Worm (Caenorhabditis elegans) whole organism, L1 larva: ENCODE data around the gene ZC376.8.

Experiments used
- aha-1 ChIP-seq: fragments of 150-350 bp; optimal IDR thresholded peaks from 2 replicates; lab custom pipeline; 2014; ENCODE audit warnings: missing biosample characterization, missing genetic modification characterization
- alr-1 ChIP-seq: fragments of 200-800 bp; sonication (Bioruptor generic); optimal IDR thresholded peaks from 2 replicates; lab custom pipeline; 2018; ENCODE audit warnings: borderline replicate concordance, mild to moderate bottlenecking, missing genetic modification characterization, missing compliant biosample characterization
- aly-2 ChIP-seq: fragments of 150-350 bp; optimal IDR thresholded peaks from 2 replicates; lab custom pipeline; 2014; ENCODE audit warnings: missing biosample characterization, missing genetic modification characterization
- ceh-90 ChIP-seq: sonication (generic microtip); optimal IDR thresholded peaks from 2 replicates; lab custom pipeline; 2016; ENCODE audit warnings: missing genetic modification characterization, missing compliant biosample characterization
- dpl-1 ChIP-seq, 3 experiments: fragments of 150-350 bp in 2 of 3; sonication (generic microtip) in 1 of 3; optimal IDR thresholded peaks; 2 replicates each; lab custom pipeline; 2014 to 2017; ENCODE audit warnings: missing biosample characterization in 3 of 3, missing genetic modification characterization in 3 of 3, missing genetic modification reagents in 3 of 3
- efl-1 ChIP-seq, 4 experiments: fragments of 150-350 bp; optimal IDR thresholded peaks in 3 of 4; peaks in 1 of 4; 1 replicate in 1 of 4; 2 replicates in 3 of 4; lab custom pipeline; 2014; ENCODE audit warnings: missing biosample characterization in 2 of 4, missing genetic modification characterization in 2 of 4, missing genetic modification reagents in 2 of 4
- efl-3 ChIP-seq: fragments of 200-800 bp; sonication (Bioruptor generic); optimal IDR thresholded peaks from 2 replicates; lab custom pipeline; 2018; ENCODE audit warnings: mild to moderate bottlenecking, missing genetic modification characterization, missing compliant biosample characterization
- egl-27 ChIP-seq, 2 experiments: fragments of 150-350 bp in 1 of 2; sonication (generic microtip); optimal IDR thresholded peaks; 3 replicates each; lab custom pipeline; 2017 to 2018; ENCODE audit warnings: missing biosample characterization in 2 of 2, missing genetic modification characterization in 2 of 2, missing genetic modification reagents in 2 of 2
- elt-2 ChIP-seq: sonication (generic microtip); optimal IDR thresholded peaks from 2 replicates; lab custom pipeline; 2016; ENCODE audit warnings: missing genetic modification characterization, mild to moderate bottlenecking, inconsistent platforms, missing compliant biosample characterization, missing genetic modification reagents
- ets-5 ChIP-seq: fragments of 200-800 bp; sonication (Bioruptor generic); IDR thresholded peaks from 2 replicates; pipeline ENCODE4 v1.3.6; 2022; ENCODE audit warnings: missing genetic modification characterization, missing compliant biosample characterization
- fkh-10 ChIP-seq: sonication (generic microtip); optimal IDR thresholded peaks from 2 replicates; lab custom pipeline; 2017; ENCODE audit warnings: missing biosample characterization, missing genetic modification reagents, missing genetic modification characterization
- fos-1 ChIP-seq: fragments of 150-350 bp; optimal IDR thresholded peaks from 2 replicates; lab custom pipeline; 2014; ENCODE audit warnings: missing biosample characterization, missing genetic modification characterization
- grh-1 ChIP-seq: fragments of 200-800 bp; sonication (Bioruptor generic); IDR thresholded peaks from 2 replicates; pipeline ENCODE4 v1.3.6; 2022; ENCODE audit warnings: missing genetic modification reagents, missing genetic modification characterization, missing compliant biosample characterization
- hlh-17 ChIP-seq: fragments of 200-800 bp; sonication (Bioruptor generic); optimal IDR thresholded peaks from 2 replicates; lab custom pipeline; 2018; ENCODE audit warnings: missing genetic modification characterization, mild to moderate bottlenecking, missing compliant biosample characterization, moderate library complexity, borderline replicate concordance
- hpl-2 ChIP-seq: fragments of 150-350 bp; optimal IDR thresholded peaks from 2 replicates; lab custom pipeline; 2014; ENCODE audit warnings: missing biosample characterization, missing genetic modification reagents, missing genetic modification characterization
- isw-1 ChIP-seq: fragments of 200-800 bp; sonication (Bioruptor generic); IDR thresholded peaks from 2 replicates; pipeline ENCODE4 v1.3.6; 2022; ENCODE audit warnings: missing genetic modification characterization, missing compliant biosample characterization
- lin-14 ChIP-seq: fragments of 200-800 bp; sonication (Bioruptor generic); optimal IDR thresholded peaks from 2 replicates; lab custom pipeline; 2018; ENCODE audit warnings: mild to moderate bottlenecking, missing genetic modification characterization, moderate library complexity, missing compliant biosample characterization
- lin-15B ChIP-seq: fragments of 150-350 bp; sonication (generic microtip); optimal IDR thresholded peaks from 3 replicates; lab custom pipeline; 2014; ENCODE audit warnings: missing biosample characterization, missing genetic modification characterization
- lin-35 ChIP-seq, 2 experiments: fragments of 150-350 bp; optimal IDR thresholded peaks; 2 replicates each; lab custom pipeline; 2014; ENCODE audit warnings: missing biosample characterization in 2 of 2, missing genetic modification characterization in 2 of 2, missing genetic modification reagents in 2 of 2
- lir-3 ChIP-seq: sonication (generic microtip); optimal IDR thresholded peaks from 2 replicates; lab custom pipeline; 2016; ENCODE audit warnings: mild to moderate bottlenecking, missing genetic modification characterization, moderate library complexity, missing compliant biosample characterization; ENCODE audit not compliant: poor library complexity
- lsy-2 ChIP-seq, 2 experiments: fragments of 150-350 bp; optimal IDR thresholded peaks; 2 replicates each; lab custom pipeline; 2014; ENCODE audit warnings: missing biosample characterization in 2 of 2, missing genetic modification characterization in 2 of 2
- mep-1 ChIP-seq: fragments of 150-350 bp; optimal IDR thresholded peaks from 2 replicates; lab custom pipeline; 2014; ENCODE audit warnings: missing biosample characterization, missing genetic modification characterization
- nhr-11 ChIP-seq: fragments of 150-350 bp; optimal IDR thresholded peaks from 2 replicates; lab custom pipeline; 2014; ENCODE audit warnings: missing biosample characterization, missing genetic modification characterization
- nhr-237 ChIP-seq: fragments of 150-350 bp; optimal IDR thresholded peaks from 2 replicates; lab custom pipeline; 2014; ENCODE audit warnings: missing biosample characterization, missing genetic modification characterization
- nhr-47 ChIP-seq: sonication (generic microtip); optimal IDR thresholded peaks from 2 replicates; lab custom pipeline; 2016; ENCODE audit warnings: mild to moderate bottlenecking, missing genetic modification characterization, moderate library complexity, missing compliant biosample characterization
- nhr-71 ChIP-seq: sonication (generic microtip); optimal IDR thresholded peaks from 2 replicates; lab custom pipeline; 2016; ENCODE audit warnings: mild to moderate bottlenecking, missing genetic modification characterization, moderate library complexity, missing compliant biosample characterization
- nhr-85 ChIP-seq: sonication (generic microtip); peaks from one replicate; lab custom pipeline; 2016; ENCODE audit warnings: missing genetic modification characterization, inconsistent platforms, missing compliant biosample characterization
- nhr-90 ChIP-seq: sonication (generic microtip); optimal IDR thresholded peaks from 2 replicates; lab custom pipeline; 2016; ENCODE audit warnings: mild to moderate bottlenecking, missing genetic modification characterization, missing compliant biosample characterization; ENCODE audit not compliant: poor library complexity
- pag-3 ChIP-seq: sonication (generic microtip); optimal IDR thresholded peaks from 2 replicates; lab custom pipeline; 2017; ENCODE audit warnings: missing genetic modification characterization, mild to moderate bottlenecking, missing compliant biosample characterization, antibody characterized with exemption, borderline replicate concordance; ENCODE audit not compliant: insufficient read depth
- pqm-1 ChIP-seq: sonication (generic microtip); optimal IDR thresholded peaks from 3 replicates; lab custom pipeline; 2017; ENCODE audit warnings: missing biosample characterization, missing genetic modification characterization
- rnt-1 ChIP-seq: sonication (generic microtip); optimal IDR thresholded peaks from 2 replicates; lab custom pipeline; 2016; ENCODE audit warnings: mild to moderate bottlenecking, missing genetic modification characterization, moderate library complexity, missing compliant biosample characterization
- snpc-4 ChIP-seq: fragments of 150-350 bp; optimal IDR thresholded peaks from 2 replicates; lab custom pipeline; 2014; ENCODE audit warnings: missing biosample characterization, missing genetic modification characterization
- snu-23 ChIP-seq: sonication (generic microtip); optimal IDR thresholded peaks from 2 replicates; lab custom pipeline; 2016; ENCODE audit warnings: missing genetic modification characterization, missing compliant biosample characterization
- sox-4 ChIP-seq: sonication (generic microtip); optimal IDR thresholded peaks from 2 replicates; lab custom pipeline; 2016; ENCODE audit warnings: missing genetic modification characterization, missing compliant biosample characterization
- sptf-1 ChIP-seq: fragments of 150-350 bp; optimal IDR thresholded peaks from 2 replicates; lab custom pipeline; 2014; ENCODE audit warnings: missing biosample characterization, missing genetic modification characterization
- sup-37 ChIP-seq: fragments of 200-800 bp; sonication (Bioruptor generic); optimal IDR thresholded peaks from 2 replicates; lab custom pipeline; 2018; ENCODE audit warnings: mild to moderate bottlenecking, missing genetic modification characterization, missing compliant biosample characterization
- tlp-1 ChIP-seq: fragments of 150-350 bp; optimal IDR thresholded peaks from 2 replicates; lab custom pipeline; 2014; ENCODE audit warnings: missing biosample characterization, missing genetic modification characterization

ZC376.8 gene

DNA sequence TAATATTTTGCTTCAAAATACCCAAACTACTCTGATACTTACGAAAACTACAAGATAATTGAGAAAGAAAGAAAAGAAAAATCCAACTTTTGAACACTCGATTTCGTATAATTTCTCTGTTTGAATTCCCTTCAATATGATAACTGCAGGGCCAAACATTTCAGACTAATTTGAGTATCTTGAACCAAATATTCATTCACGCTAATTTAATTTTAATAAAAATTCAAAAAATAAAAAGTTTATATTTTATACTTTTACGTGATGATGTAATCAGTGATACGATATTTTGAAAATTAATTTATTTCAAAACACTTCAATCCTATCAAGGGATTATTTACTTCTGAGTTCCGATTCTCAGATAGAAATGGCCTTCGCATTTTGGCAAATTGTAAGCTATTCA is at the start of gene ZC376.8:
TSS of gene ZC376.8 (plus strand) at position 301 of the 400 bp plus-strand sequence.
- no peak for TF ChIP-seq aly-2 (tag; lab: Kevin White, UChicago)
- TF ChIP-seq isw-1 (GFP tag; lab: Robert Waterston, UW) = no peak
- TF ChIP-seq aha-1 (tag; lab: Kevin White, UChicago) = no peak
- no peak for TF ChIP-seq pag-3 (tag; lab: Kevin White, UChicago)
- no peak for TF ChIP-seq tlp-1 (tag; lab: Kevin White, UChicago)
- TF ChIP-seq sptf-1 (tag; lab: Kevin White, UChicago) = no peak
- TF ChIP-seq efl-3 (GFP tag; lab: Kevin White, UChicago) = no peak
- no peak for TF ChIP-seq ets-5 (GFP tag; lab: Robert Waterston, UW)
- TF ChIP-seq alr-1 (tag; lab: Kevin White, UChicago) = no peak
- TF ChIP-seq nhr-90 (tag; lab: Kevin White, UChicago) = no peak
- TF ChIP-seq snpc-4 (tag; lab: Kevin White, UChicago) = no peak
- TF ChIP-seq sup-37 (GFP tag; lab: Kevin White, UChicago) = no peak
- TF ChIP-seq sox-4 (tag; lab: Kevin White, UChicago) = no peak
- no peak for TF ChIP-seq fos-1
- TF ChIP-seq lir-3 = no peak
- TF ChIP-seq lin-15B (tag; lab: Kevin White, UChicago) = no peak
- no peak for TF ChIP-seq fkh-10 (GFP tag; lab: Kevin White, UChicago)
- no peak for TF ChIP-seq snu-23

DNA sequence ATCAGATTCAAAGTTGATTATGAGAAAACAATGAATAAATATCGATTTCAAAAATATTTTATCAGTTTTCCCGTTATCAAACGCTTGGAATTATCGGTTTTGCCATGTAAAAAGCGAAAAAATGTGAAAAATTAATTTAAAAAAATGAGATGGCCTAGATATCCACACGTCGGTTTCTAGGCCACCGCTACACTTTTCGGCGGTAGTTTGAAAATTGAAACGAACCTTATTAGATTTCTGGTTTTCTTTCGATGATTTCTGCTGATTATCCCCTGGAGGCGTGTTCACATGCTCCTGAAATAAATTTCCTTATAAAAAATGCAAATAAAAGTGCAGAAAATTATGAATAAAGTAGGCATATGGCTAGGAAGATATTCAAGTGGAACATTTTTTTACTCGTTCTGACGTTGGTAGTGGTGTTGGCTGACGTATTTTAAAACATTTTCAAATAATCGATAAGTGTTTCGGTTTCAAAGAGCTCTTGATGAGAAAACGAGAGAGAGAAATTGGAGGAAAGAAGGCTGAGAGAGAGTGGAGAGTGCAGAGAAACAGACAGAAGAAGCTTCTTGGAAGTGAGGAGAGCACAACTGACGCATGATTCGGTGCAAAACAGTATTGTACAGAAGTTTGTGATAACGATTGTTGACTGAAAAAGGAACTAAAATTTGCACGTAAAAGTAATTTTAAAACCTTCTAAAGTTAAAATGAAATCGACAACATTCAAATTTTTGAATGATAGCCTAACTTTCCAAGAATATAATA is 46.9 kb upstream of the ZC376.8 start:
- no peak for TF ChIP-seq sptf-1 (tag; lab: Kevin White, UChicago)
- no peak for TF ChIP-seq hpl-2
- TF ChIP-seq hlh-17 (GFP tag; lab: Kevin White, UChicago) = no peak
- peak; percentile 70 for TF ChIP-seq ceh-90 (tag; lab: Kevin White, UChicago)
- no peak for TF ChIP-seq egl-27 (tag; optimal IDR thresholded peaks at IDR 0.05; lab: Kevin White, UChicago)
- TF ChIP-seq grh-1 (GFP tag; lab: Robert Waterston, UW) = no peak
- TF ChIP-seq aly-2 (tag; lab: Kevin White, UChicago) = no peak
- TF ChIP-seq dpl-1 (GFP tag; optimal IDR thresholded peaks at IDR 0.05; lab: Kevin White, UChicago) = peak in 2 of 3 experiments; percentile 23 to 44
- peak; percentile 2 for TF ChIP-seq fos-1
- no peak for TF ChIP-seq nhr-47 (tag; lab: Kevin White, UChicago)
- TF ChIP-seq nhr-11 (tag; lab: Kevin White, UChicago) = no peak
- TF ChIP-seq mep-1 (tag; lab: Kevin White, UChicago) = no peak
- peak; percentile 67 for TF ChIP-seq nhr-85
- TF ChIP-seq elt-2 (tag; lab: Kevin White, UChicago) = peak; percentile 39
- peak; percentile 52 for TF ChIP-seq rnt-1
- TF ChIP-seq aha-1 (tag; lab: Kevin White, UChicago) = no peak
- TF ChIP-seq lsy-2 (tag; optimal IDR thresholded peaks at IDR 0.05; lab: Kevin White, UChicago) = peak in 1 of 2 experiments; percentile 9
- TF ChIP-seq lin-35 (GFP tag; optimal IDR thresholded peaks at IDR 0.05; lab: Kevin White, UChicago) = peak; percentile 12 to 51
- peak; percentile 10 for TF ChIP-seq lin-14 (GFP tag; lab: Kevin White, UChicago)
- TF ChIP-seq efl-1 (optimal IDR thresholded peaks at IDR 0.05; lab: Kevin White, UChicago) = peak; percentile 8 to 45
- TF ChIP-seq efl-1 (GFP tag; optimal IDR thresholded peaks at IDR 0.05 in 1 of 2; lab: Kevin White, UChicago) = peak; percentile 66 to 93
- TF ChIP-seq pqm-1 (tag; lab: Kevin White, UChicago) = no peak
- no peak for TF ChIP-seq alr-1 (tag; lab: Kevin White, UChicago)
- TF ChIP-seq nhr-237 (tag; lab: Kevin White, UChicago) = no peak
- peak; percentile 6 for TF ChIP-seq nhr-71 (tag; lab: Kevin White, UChicago)
